Worm (Caenorhabditis elegans) whole organism, late embryonic: ENCODE data around the gene str-233.
A peak's percentile ranks its signal among the peaks of the same experiment; 100 is the strongest.

Experiments used
- C38D4.7 ChIP-seq: fragments of 200-800 bp; sonication (Bioruptor generic); optimal IDR thresholded peaks from 2 replicates; lab custom pipeline; 2018; ENCODE audit warnings: mild to moderate bottlenecking, missing genetic modification characterization, moderate library complexity, missing compliant biosample characterization
- F13H6.1 ChIP-seq: sonication (generic microtip); optimal IDR thresholded peaks from 2 replicates; lab custom pipeline; 2016; ENCODE audit warnings: missing genetic modification characterization, missing compliant biosample characterization
- T23F11.4 ChIP-seq: fragments of 200-800 bp; sonication (Bioruptor generic); optimal IDR thresholded peaks from 2 replicates; lab custom pipeline; 2018; ENCODE audit warnings: mild to moderate bottlenecking, missing genetic modification characterization, missing compliant biosample characterization
- ahr-1 ChIP-seq: sonication (generic microtip); optimal IDR thresholded peaks from 2 replicates; lab custom pipeline; 2016; ENCODE audit warnings: missing genetic modification characterization, missing compliant biosample characterization
- ama-1 ChIP-seq: fragments of 150-350 bp; optimal IDR thresholded peaks from 2 replicates; lab custom pipeline; 2014
- ceh-14 ChIP-seq: sonication (generic microtip); optimal IDR thresholded peaks from 2 replicates; lab custom pipeline; 2016; ENCODE audit warnings: missing genotype, missing genetic modification characterization, missing compliant biosample characterization
- ceh-19 ChIP-seq: fragments of 200-800 bp; sonication (Bioruptor generic); optimal IDR thresholded peaks from 2 replicates; lab custom pipeline; 2018; ENCODE audit warnings: mild to moderate bottlenecking, missing genetic modification characterization, missing compliant biosample characterization
- ceh-22 ChIP-seq: sonication (generic microtip); optimal IDR thresholded peaks from 2 replicates; lab custom pipeline; 2017; ENCODE audit warnings: missing biosample characterization, missing genetic modification characterization
- ceh-31 ChIP-seq: sonication (generic microtip); optimal IDR thresholded peaks from 2 replicates; lab custom pipeline; 2016; ENCODE audit warnings: missing genetic modification characterization, missing compliant biosample characterization
- ceh-34 ChIP-seq: sonication (generic microtip); optimal IDR thresholded peaks from 2 replicates; lab custom pipeline; 2016; ENCODE audit warnings: mild to moderate bottlenecking, missing genetic modification characterization, missing compliant biosample characterization
- ceh-45 ChIP-seq: fragments of 200-800 bp; sonication (Bioruptor generic); IDR thresholded peaks from 2 replicates; pipeline ENCODE4 v1.3.6; 2022; ENCODE audit warnings: missing genetic modification reagents, missing genetic modification characterization, missing compliant biosample characterization
- dve-1 ChIP-seq: sonication (generic microtip); optimal IDR thresholded peaks from 2 replicates; lab custom pipeline; 2017; ENCODE audit warnings: antibody characterized with exemption, mild to moderate bottlenecking, missing genetic modification characterization, missing compliant biosample characterization
- elt-2 ChIP-seq: sonication (generic microtip); optimal IDR thresholded peaks from 2 replicates; lab custom pipeline; 2016; ENCODE audit warnings: missing genetic modification reagents, missing genetic modification characterization, missing compliant biosample characterization
- elt-4 ChIP-seq: sonication (generic microtip); optimal IDR thresholded peaks from 2 replicates; lab custom pipeline; 2016; ENCODE audit warnings: missing genetic modification characterization, missing compliant biosample characterization
- ets-4 ChIP-seq: sonication (generic microtip); optimal IDR thresholded peaks from 2 replicates; lab custom pipeline; 2016; ENCODE audit warnings: missing genetic modification characterization, missing compliant biosample characterization
- fax-1 ChIP-seq: sonication (generic microtip); optimal IDR thresholded peaks from 2 replicates; lab custom pipeline; 2016; ENCODE audit warnings: missing genotype, missing genetic modification characterization, missing compliant biosample characterization
- fkh-10 ChIP-seq: fragments of 150-350 bp; optimal IDR thresholded peaks from 2 replicates; lab custom pipeline; 2014; ENCODE audit warnings: missing biosample characterization, missing genetic modification reagents, missing genetic modification characterization
- fkh-6 ChIP-seq: sonication (generic microtip); optimal IDR thresholded peaks from 2 replicates; lab custom pipeline; 2016; ENCODE audit warnings: missing genetic modification characterization, missing compliant biosample characterization
- hlh-15 ChIP-seq: sonication (generic microtip); optimal IDR thresholded peaks from 2 replicates; lab custom pipeline; 2016; ENCODE audit warnings: missing genetic modification characterization, missing compliant biosample characterization
- hlh-8 ChIP-seq: sonication (generic microtip); optimal IDR thresholded peaks from 2 replicates; lab custom pipeline; 2016; ENCODE audit warnings: missing genotype, missing genetic modification characterization, missing compliant biosample characterization
- nfya-1 ChIP-seq: sonication (generic microtip); optimal IDR thresholded peaks from 2 replicates; lab custom pipeline; 2017; ENCODE audit warnings: missing genetic modification characterization, mild to moderate bottlenecking, missing compliant biosample characterization, antibody characterized with exemption, moderate library complexity
- npax-4 ChIP-seq: sonication (generic microtip); optimal IDR thresholded peaks from 2 replicates; lab custom pipeline; 2016; ENCODE audit warnings: missing genetic modification characterization, missing compliant biosample characterization
- pag-3 ChIP-seq: sonication (generic microtip); optimal IDR thresholded peaks from 2 replicates; lab custom pipeline; 2016; ENCODE audit warnings: missing compliant biosample characterization, missing genetic modification characterization, borderline replicate concordance
- pax-1 ChIP-seq: fragments of 150-350 bp; optimal IDR thresholded peaks from 2 replicates; lab custom pipeline; 2014; ENCODE audit warnings: missing biosample characterization, missing genetic modification characterization
- pha-2 ChIP-seq: sonication (generic microtip); optimal IDR thresholded peaks from 2 replicates; lab custom pipeline; 2017; ENCODE audit warnings: mild to moderate bottlenecking, missing genetic modification characterization, missing compliant biosample characterization
- ref-2 ChIP-seq: sonication (generic microtip); optimal IDR thresholded peaks from 2 replicates; lab custom pipeline; 2016; ENCODE audit warnings: missing genetic modification characterization, missing compliant biosample characterization
- rnt-1 ChIP-seq: sonication (generic microtip); optimal IDR thresholded peaks from 2 replicates; lab custom pipeline; 2016; ENCODE audit warnings: missing genetic modification characterization, missing compliant biosample characterization
- sdc-2 ChIP-seq: sonication (generic microtip); optimal IDR thresholded peaks from 2 replicates; lab custom pipeline; 2016; ENCODE audit warnings: missing genotype, missing genetic modification characterization, missing compliant biosample characterization
- tbx-2 ChIP-seq: sonication (generic microtip); optimal IDR thresholded peaks from 2 replicates; lab custom pipeline; 2016; ENCODE audit warnings: missing genetic modification characterization, missing compliant biosample characterization
- tbx-7 ChIP-seq: sonication (generic microtip); optimal IDR thresholded peaks from 2 replicates; lab custom pipeline; 2016; ENCODE audit warnings: missing genotype, missing genetic modification characterization, missing compliant biosample characterization
- unc-42 ChIP-seq: sonication (generic microtip); optimal IDR thresholded peaks from 2 replicates; lab custom pipeline; 2016; ENCODE audit warnings: missing genotype, missing genetic modification characterization, missing compliant biosample characterization
- unc-86 ChIP-seq: sonication (generic microtip); optimal IDR thresholded peaks from 2 replicates; lab custom pipeline; 2016; ENCODE audit warnings: missing genetic modification characterization, missing compliant biosample characterization
- zip-5 ChIP-seq: sonication (generic microtip); optimal IDR thresholded peaks from 2 replicates; lab custom pipeline; 2016; ENCODE audit warnings: missing genetic modification characterization, missing compliant biosample characterization
- ztf-16 ChIP-seq: sonication (generic microtip); optimal IDR thresholded peaks from 2 replicates; lab custom pipeline; 2017; ENCODE audit warnings: missing genetic modification characterization, missing compliant biosample characterization

str-233 gene

DNA sequence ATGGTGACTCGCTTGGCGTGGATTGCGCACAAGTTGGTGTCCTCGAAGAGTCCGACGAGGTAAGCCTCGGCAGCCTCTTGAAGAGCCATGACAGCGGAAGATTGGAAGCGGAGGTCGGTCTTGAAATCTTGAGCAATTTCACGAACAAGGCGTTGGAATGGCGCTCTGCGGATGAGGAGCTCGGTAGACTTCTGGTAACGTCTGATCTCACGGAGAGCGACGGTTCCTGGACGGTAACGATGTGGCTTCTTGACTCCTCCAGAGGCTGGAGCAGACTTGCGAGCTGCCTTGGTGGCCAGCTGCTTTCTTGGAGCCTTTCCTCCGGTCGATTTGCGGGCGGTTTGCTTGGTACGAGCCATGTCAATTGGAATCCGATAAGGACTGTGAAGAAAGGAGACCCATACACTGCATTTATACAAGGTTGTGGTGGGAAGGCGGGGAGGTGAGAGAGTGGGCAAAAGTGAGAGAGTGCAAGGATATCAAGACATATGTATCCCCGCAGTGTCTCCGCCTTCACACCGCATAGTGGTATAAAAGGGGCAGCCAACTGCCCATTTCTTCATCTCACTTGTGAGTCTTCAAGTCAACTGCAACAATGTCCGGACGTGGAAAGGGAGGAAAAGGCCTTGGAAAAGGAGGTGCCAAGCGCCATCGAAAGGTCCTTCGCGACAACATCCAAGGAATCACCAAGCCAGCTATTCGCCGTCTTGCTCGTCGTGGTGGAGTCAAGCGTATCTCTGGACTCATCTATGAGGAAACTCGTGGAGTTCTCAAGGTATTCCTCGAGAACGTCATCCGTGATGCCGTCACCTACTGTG lies 32.7 kb upstream of the str-233 start, which contains the start of the genes his-2 and his-1:
his-2 (minus strand) TSS at position 359 of the 818 bp plus-strand sequence.
his-1 (plus strand) TSS at position 596 of the 818 bp plus-strand sequence.
- peak; percentile 22 for TF ChIP-seq ref-2 (tag; lab: Kevin White, UChicago)
- peak; percentile 73 for TF ChIP-seq ama-1 (lab: Kevin White, UChicago)

DNA sequence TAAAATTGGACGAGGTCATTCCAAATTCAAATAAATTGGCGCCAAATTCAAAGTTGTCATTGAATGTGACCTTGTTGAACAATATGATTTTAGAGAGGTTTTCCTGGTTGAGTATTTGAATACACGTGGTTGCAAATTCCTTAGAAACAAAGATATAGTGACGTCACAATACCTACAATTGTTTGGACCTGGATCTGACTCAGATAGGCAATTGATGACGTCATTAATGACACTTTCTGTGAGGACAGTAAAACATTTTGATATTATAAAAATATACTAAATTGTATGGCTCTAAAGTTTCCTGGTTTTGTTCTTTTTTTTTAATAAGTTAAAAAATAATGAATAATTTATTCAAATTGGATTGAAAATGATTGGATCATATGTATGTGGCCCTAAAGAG lies 31.9 kb upstream of the str-233 start:
- no peak for TF ChIP-seq C38D4.7 (GFP tag; lab: Kevin White, UChicago)
- no peak for TF ChIP-seq zip-5
- TF ChIP-seq sdc-2 (tag; lab: Kevin White, UChicago): no peak
- TF ChIP-seq ztf-16 (tag; lab: Kevin White, UChicago): no peak
- TF ChIP-seq ceh-14 (tag; lab: Kevin White, UChicago): no peak

DNA sequence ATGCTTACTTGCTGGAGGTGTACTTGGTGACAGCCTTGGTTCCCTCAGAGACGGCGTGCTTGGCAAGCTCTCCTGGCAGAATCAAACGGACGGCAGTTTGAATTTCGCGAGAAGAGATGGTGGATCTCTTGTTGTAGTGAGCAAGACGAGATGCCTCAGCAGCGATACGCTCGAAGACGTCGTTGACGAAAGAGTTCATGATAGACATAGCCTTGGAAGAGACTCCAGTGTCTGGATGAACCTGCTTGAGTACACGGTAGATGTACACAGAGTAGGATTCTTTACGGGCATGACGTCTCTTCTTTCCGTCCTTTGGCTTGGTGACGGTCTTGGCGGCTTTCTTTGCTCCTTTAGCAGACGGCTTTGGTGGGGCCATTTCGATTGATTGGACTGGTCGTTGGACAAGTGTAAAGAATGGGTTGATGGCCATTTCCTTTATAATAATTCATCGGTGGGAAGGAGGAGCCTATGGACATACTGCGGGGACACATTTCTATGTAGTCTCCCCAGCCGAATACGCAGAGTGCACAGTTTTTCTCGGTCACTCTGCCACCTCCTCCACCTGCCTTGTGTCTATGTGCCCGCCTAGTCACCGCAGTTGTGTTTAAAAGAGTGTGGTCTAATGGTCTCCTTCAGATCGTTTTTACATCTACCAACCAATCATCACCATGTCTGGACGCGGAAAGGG lies 30.8 kb upstream of the str-233 start, which contains the start of the genes his-4 and his-3:
his-4 (minus strand) TSS at position 376 of the 688 bp plus-strand sequence.
his-3 (plus strand) TSS at position 669 of the 688 bp plus-strand sequence.
- TF ChIP-seq ceh-31 (tag; lab: Kevin White, UChicago) (peak; percentile 63), elt-2 (tag; lab: Kevin White, UChicago) (peak; percentile 24), dve-1 (tag; lab: Kevin White, UChicago) (peak; percentile 37), ceh-34 (tag; lab: Kevin White, UChicago) (peak; percentile 38), ref-2 (tag; lab: Kevin White, UChicago) (peak; percentile 66), nfya-1 (tag; lab: Kevin White, UChicago) (peak; percentile 36), ztf-16 (tag; lab: Kevin White, UChicago) (peak; percentile 17), tbx-2 (peak; percentile 60), tbx-7 (tag; lab: Kevin White, UChicago) (peak; percentile 11)

DNA sequence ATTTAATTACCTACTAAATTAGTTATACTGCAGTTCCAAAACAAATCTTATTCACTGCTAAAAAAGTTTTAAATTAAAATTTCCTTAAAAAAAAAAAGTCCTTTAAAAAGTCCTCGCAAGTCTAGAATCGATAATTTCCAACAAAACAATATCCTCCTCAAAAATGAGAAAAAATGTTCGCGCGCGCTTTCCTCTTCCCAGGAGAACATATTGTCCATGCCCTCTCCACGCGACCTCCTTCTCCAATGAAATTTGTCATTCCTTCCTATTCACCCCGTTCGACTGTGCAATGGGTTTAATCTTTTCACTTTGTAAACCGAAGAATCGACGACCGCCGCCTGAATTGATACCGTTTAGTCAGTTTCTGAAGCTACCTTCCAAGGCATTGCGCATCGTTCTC lies 26.7 kb upstream of the str-233 start, which contains the start of gene T10C6.10:
T10C6.10 (plus strand) TSS at position 248 of the 400 bp plus-strand sequence.
- no peak for TF ChIP-seq dve-1 (tag; lab: Kevin White, UChicago)
- TF ChIP-seq sdc-2 (tag; lab: Kevin White, UChicago): no peak
- no peak for TF ChIP-seq fkh-6 (tag; lab: Kevin White, UChicago)
- no peak for TF ChIP-seq nfya-1 (tag; lab: Kevin White, UChicago)
- TF ChIP-seq T23F11.4: no peak
- TF ChIP-seq hlh-8 (tag; lab: Kevin White, UChicago): no peak

DNA sequence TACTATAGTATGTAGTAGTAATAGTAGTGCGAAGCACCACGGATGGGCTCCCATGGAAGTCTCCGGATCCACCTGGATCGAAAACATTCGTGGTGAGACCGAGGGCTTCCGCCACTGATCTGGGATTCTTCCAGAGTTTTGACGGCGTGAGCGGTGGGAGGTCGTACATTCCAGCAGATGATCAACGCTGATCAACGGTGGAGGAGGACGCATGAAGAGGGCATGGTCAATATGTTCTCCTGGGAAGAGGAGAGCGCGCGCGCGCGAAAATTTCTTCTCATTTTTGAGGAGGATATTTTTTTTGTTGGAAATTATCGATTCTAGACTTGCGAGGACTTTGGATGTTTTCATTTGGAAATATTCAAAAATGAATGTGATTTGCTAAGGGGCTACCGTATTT lies 24.0 kb upstream of the str-233 start:
- TF ChIP-seq C38D4.7 (GFP tag; lab: Kevin White, UChicago) (no peak), elt-4 (no peak), tbx-7 (tag; lab: Kevin White, UChicago) (no peak), fax-1 (no peak), ceh-19 (GFP tag; lab: Kevin White, UChicago) (no peak), fkh-10 (GFP tag; lab: Kevin White, UChicago) (no peak), pha-2 (tag; lab: Kevin White, UChicago) (no peak), ztf-16 (tag; lab: Kevin White, UChicago) (no peak), dve-1 (tag; lab: Kevin White, UChicago) (no peak), unc-86 (tag; lab: Kevin White, UChicago) (no peak), F13H6.1 (tag; lab: Kevin White, UChicago) (no peak), ets-4 (tag; lab: Kevin White, UChicago) (no peak), hlh-15 (tag; lab: Kevin White, UChicago) (no peak), pag-3 (tag; lab: Kevin White, UChicago) (no peak)

DNA sequence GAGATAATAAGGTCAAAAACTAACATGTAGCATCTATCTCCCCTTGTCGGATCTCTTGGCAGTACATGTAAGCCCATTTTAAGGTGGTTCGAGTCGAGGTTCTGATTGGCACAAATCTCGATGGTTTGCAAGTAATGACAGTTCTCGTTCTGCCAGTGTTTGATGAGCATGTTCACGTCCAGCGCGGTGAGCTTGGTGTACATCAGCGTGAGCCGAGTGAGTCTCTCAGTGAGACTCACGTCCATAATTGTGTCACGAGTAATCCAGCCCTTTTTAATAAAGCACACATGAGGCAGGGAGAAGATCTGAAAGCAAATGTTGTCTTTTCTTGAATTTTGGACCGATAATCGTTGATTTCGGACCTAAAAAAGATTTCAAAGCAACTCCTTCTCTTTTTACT lies 23.3 kb upstream of the str-233 start, which contains the start of gene T10C6.16:
T10C6.16 (minus strand) TSS at position 245 of the 400 bp plus-strand sequence.
- TF ChIP-seq unc-42 (tag; lab: Kevin White, UChicago): no peak
- TF ChIP-seq unc-86 (tag; lab: Kevin White, UChicago): no peak
- TF ChIP-seq T23F11.4: no peak
- TF ChIP-seq npax-4 (tag; lab: Kevin White, UChicago): no peak
- TF ChIP-seq ceh-22 (tag; lab: Kevin White, UChicago): no peak
- TF ChIP-seq pax-1 (tag; lab: Kevin White, UChicago): no peak
- TF ChIP-seq pha-2 (tag; lab: Kevin White, UChicago): no peak
- TF ChIP-seq ceh-45 (GFP tag; lab: Robert Waterston, UW): no peak
- TF ChIP-seq rnt-1 (tag; lab: Kevin White, UChicago): no peak
- TF ChIP-seq ahr-1 (tag; lab: Kevin White, UChicago): no peak
